Fruit fly (Drosophila melanogaster) whole organism, embryonic: ENCODE measurements around the gene Hs2st.

Experiments used
- ATbp ChIP-seq: fragments of 200-800 bp; sonication (Bioruptor generic); optimal IDR thresholded peaks from 2 replicates; lab custom pipeline; 2017; ENCODE audit warnings: missing biosample characterization, mild to moderate bottlenecking, missing genetic modification characterization, missing genetic modification reagents
- Bteb2 ChIP-seq: fragments of 200-800 bp; sonication (Bioruptor generic); optimal IDR thresholded peaks from 2 replicates; lab custom pipeline; 2016; ENCODE audit warnings: missing biosample characterization, missing genetic modification characterization
- CG10267 ChIP-seq: fragments of 200-800 bp; sonication (Bioruptor generic); optimal IDR thresholded peaks from 2 replicates; lab custom pipeline; 2018; ENCODE audit warnings: missing biosample characterization, mild to moderate bottlenecking, missing genetic modification characterization, moderate library complexity
- CG11093 ChIP-seq: fragments of 200-800 bp; sonication (Bioruptor generic); IDR thresholded peaks from 3 replicates; pipeline ENCODE4 v1.3.6; 2022; ENCODE audit warnings: missing biosample characterization, missing genetic modification characterization
- CG12942 ChIP-seq: fragments of 200-800 bp; sonication (Bioruptor generic); optimal IDR thresholded peaks from 3 replicates; lab custom pipeline; 2016; ENCODE audit warnings: missing biosample characterization, missing genetic modification characterization
- CG15269 ChIP-seq: fragments of 200-800 bp; sonication (Bioruptor generic); optimal IDR thresholded peaks from 2 replicates; lab custom pipeline; 2018; ENCODE audit warnings: missing biosample characterization, mild to moderate bottlenecking, missing genetic modification characterization, moderate library complexity
- CG17802 ChIP-seq: fragments of 200-800 bp; sonication (Bioruptor generic); optimal IDR thresholded peaks from 2 replicates; lab custom pipeline; 2018; ENCODE audit warnings: missing biosample characterization, mild to moderate bottlenecking, missing genetic modification characterization, moderate library complexity
- CG4404 ChIP-seq: fragments of 200-800 bp; sonication (Bioruptor generic); IDR thresholded peaks from 2 replicates; pipeline ENCODE4 v1.3.6; 2022; ENCODE audit warnings: missing biosample characterization, missing genetic modification characterization
- CG4820 ChIP-seq: fragments of 200-800 bp; sonication (Bioruptor generic); optimal IDR thresholded peaks from 3 replicates; lab custom pipeline; 2016; ENCODE audit warnings: missing biosample characterization, missing genetic modification characterization
- CG5245 ChIP-seq: fragments of 200-800 bp; sonication (Bioruptor generic); optimal IDR thresholded peaks from 3 replicates; lab custom pipeline; 2016; ENCODE audit warnings: missing biosample characterization, missing genetic modification characterization
- CG6813 ChIP-seq: fragments of 200-800 bp; sonication (Bioruptor generic); optimal IDR thresholded peaks from 2 replicates; lab custom pipeline; 2017; ENCODE audit warnings: missing biosample characterization, missing genetic modification characterization, mild to moderate bottlenecking, moderate library complexity, missing genetic modification reagents
- Dad ChIP-seq: fragments of 200-800 bp; sonication (Bioruptor generic); optimal IDR thresholded peaks from 3 replicates; lab custom pipeline; 2016; ENCODE audit warnings: missing biosample characterization, missing genetic modification characterization
- Dbx ChIP-seq: fragments of 200-800 bp; sonication (Bioruptor generic); IDR thresholded peaks from 3 replicates; pipeline ENCODE4 v1.3.6; 2022; ENCODE audit warnings: missing biosample characterization, missing genetic modification characterization
- Deaf1 ChIP-seq: fragments of 200-800 bp; optimal IDR thresholded peaks from 3 replicates; lab custom pipeline; 2019; ENCODE audit warnings: missing biosample characterization, mild to moderate bottlenecking, missing genetic modification characterization, moderate library complexity
- E2f2 ChIP-seq: fragments of 200-800 bp; sonication (Bioruptor generic); IDR thresholded peaks from 2 replicates; pipeline ENCODE4 v1.3.6; 2022; ENCODE audit warnings: missing biosample characterization, missing genetic modification characterization
- HLH4C ChIP-seq: fragments of 200-800 bp; sonication (Bioruptor generic); IDR thresholded peaks from 3 replicates; pipeline ENCODE4 v1.3.6; 2022; ENCODE audit warnings: missing biosample characterization, missing genetic modification characterization; ENCODE audit not compliant: partially characterized antibody
- Hmr ChIP-seq: fragments of 200-800 bp; sonication (Bioruptor generic); optimal IDR thresholded peaks from 3 replicates; lab custom pipeline; 2017; ENCODE audit warnings: mild to moderate bottlenecking, missing biosample characterization, missing genetic modification reagents, missing genetic modification characterization
- Hr3 ChIP-seq: fragments of 200-800 bp; sonication (Bioruptor generic); optimal IDR thresholded peaks from 3 replicates; lab custom pipeline; 2016; ENCODE audit warnings: missing biosample characterization, missing genetic modification characterization
- Med ChIP-seq: fragments of 200-800 bp; sonication (Bioruptor generic); peaks from one replicate; lab custom pipeline; 2016; ENCODE audit warnings: missing biosample characterization, missing genetic modification characterization, mild to moderate bottlenecking, inconsistent platforms, moderate library complexity
- NC2α ChIP-seq: fragments of 200-800 bp; sonication (Bioruptor generic); optimal IDR thresholded peaks from 2 replicates; lab custom pipeline; 2016; ENCODE audit warnings: missing biosample characterization, missing genetic modification characterization
- Six4 ChIP-seq: fragments of 200-800 bp; sonication (Bioruptor generic); optimal IDR thresholded peaks from 2 replicates; lab custom pipeline; 2016; ENCODE audit warnings: missing biosample characterization, missing genetic modification characterization
- Spps ChIP-seq: fragments of 200-800 bp; sonication (Bioruptor generic); optimal IDR thresholded peaks from 2 replicates; lab custom pipeline; 2018; ENCODE audit warnings: missing biosample characterization, mild to moderate bottlenecking, missing genetic modification characterization
- Sry-δ ChIP-seq: fragments of 200-800 bp; sonication (Bioruptor generic); optimal IDR thresholded peaks from 2 replicates; lab custom pipeline; 2016; ENCODE audit warnings: missing biosample characterization, missing genetic modification characterization
- Taf1 ChIP-seq: fragments of 200-800 bp; sonication (Bioruptor generic); IDR thresholded peaks from 2 replicates; pipeline ENCODE4 v1.3.6; 2022; ENCODE audit warnings: missing biosample characterization, missing genetic modification characterization
- Tbp ChIP-seq: fragments of >200 bp; optimal IDR thresholded peaks from 2 replicates; lab custom pipeline; 2018; ENCODE audit warnings: missing biosample characterization, missing genetic modification characterization
- Vsx1 ChIP-seq: fragments of 200-800 bp; sonication (Bioruptor generic); optimal IDR thresholded peaks from 2 replicates; lab custom pipeline; 2017; ENCODE audit warnings: missing biosample characterization, mild to moderate bottlenecking, missing genetic modification characterization, missing genetic modification reagents
- ash1 ChIP-seq: fragments of 200-800 bp; sonication (Bioruptor generic); optimal IDR thresholded peaks from 2 replicates; lab custom pipeline; 2018; ENCODE audit warnings: missing biosample characterization, mild to moderate bottlenecking, missing genetic modification characterization
- cato ChIP-seq: fragments of 200-800 bp; sonication (Bioruptor generic); optimal IDR thresholded peaks from 2 replicates; lab custom pipeline; 2016; ENCODE audit warnings: missing biosample characterization, missing genetic modification characterization, borderline replicate concordance
- crc ChIP-seq: fragments of 200-800 bp; sonication (Bioruptor generic); optimal IDR thresholded peaks from 2 replicates; lab custom pipeline; 2016; ENCODE audit warnings: missing biosample characterization, missing genetic modification characterization
- dmrt11E ChIP-seq: fragments of 200-800 bp; sonication (Bioruptor generic); optimal IDR thresholded peaks from 3 replicates; lab custom pipeline; 2018; ENCODE audit warnings: missing biosample characterization, mild to moderate bottlenecking, missing genetic modification characterization, moderate library complexity
- dpn ChIP-seq, 2 experiments: fragments of 200-800 bp; sonication (Bioruptor generic); optimal IDR thresholded peaks; 3 replicates each; lab custom pipeline; 2016; ENCODE audit warnings: missing biosample characterization in 2 of 2, missing genetic modification characterization in 2 of 2
- fd102C ChIP-seq: fragments of 200-800 bp; sonication (Bioruptor generic); optimal IDR thresholded peaks from 2 replicates; lab custom pipeline; 2018; ENCODE audit warnings: missing biosample characterization, mild to moderate bottlenecking, missing genetic modification characterization, moderate library complexity
- fru ChIP-seq: fragments of >200 bp; optimal IDR thresholded peaks from 2 replicates; lab custom pipeline; 2017
- gcm2 ChIP-seq: fragments of 200-800 bp; sonication (Bioruptor generic); optimal IDR thresholded peaks from 2 replicates; lab custom pipeline; 2016; ENCODE audit warnings: missing biosample characterization, missing genetic modification characterization
- insv ChIP-seq, 2 experiments: fragments of 200-800 bp; sonication (Bioruptor generic); optimal IDR thresholded peaks; 3 replicates each; lab custom pipeline; 2016 to 2018; ENCODE audit warnings: missing biosample characterization in 2 of 2, missing genetic modification characterization in 2 of 2
- klu ChIP-seq: fragments of 200-800 bp; sonication (Bioruptor generic); IDR thresholded peaks from 2 replicates; pipeline ENCODE4 v1.3.6; 2022; ENCODE audit warnings: missing biosample characterization, missing genetic modification characterization
- lola ChIP-seq, 3 experiments: fragments of >200 bp in 2 of 3; fragments of 200-800 bp in 1 of 3; sonication (Bioruptor generic) in 1 of 3; optimal IDR thresholded peaks; 2 replicates each; lab custom pipeline; 2017 to 2019; ENCODE audit warnings: missing biosample characterization in 3 of 3, missing genetic modification characterization in 3 of 3, mild to moderate bottlenecking in 1 of 3, moderate library complexity in 1 of 3
- luna ChIP-seq: fragments of 200-800 bp; sonication (Bioruptor generic); optimal IDR thresholded peaks from 2 replicates; lab custom pipeline; 2016; ENCODE audit warnings: missing biosample characterization, missing genetic modification characterization
- mam ChIP-seq: fragments of 200-800 bp; sonication (Bioruptor generic); optimal IDR thresholded peaks from 3 replicates; lab custom pipeline; 2016; ENCODE audit warnings: missing biosample characterization, missing genetic modification characterization
- pan ChIP-seq, 4 experiments: fragments of >200 bp in 3 of 4; fragments of 200-800 bp in 1 of 4; sonication (Bioruptor generic) in 1 of 4; optimal IDR thresholded peaks in 3 of 4; IDR thresholded peaks in 1 of 4; 2 replicates each; pipeline versions ENCODE4 v1.3.6 to Lab custom; 2017 to 2022; ENCODE audit warnings: missing biosample characterization in 2 of 4, missing genetic modification characterization in 2 of 4, mixed read lengths in 1 of 4
- pita ChIP-seq: fragments of 200-800 bp; sonication (Bioruptor generic); optimal IDR thresholded peaks from 2 replicates; lab custom pipeline; 2017; ENCODE audit warnings: missing biosample characterization, mild to moderate bottlenecking, missing genetic modification characterization
- pum ChIP-seq: fragments of 200-800 bp; sonication (Bioruptor generic); optimal IDR thresholded peaks from 2 replicates; lab custom pipeline; 2016; ENCODE audit warnings: missing biosample characterization, missing genetic modification characterization
- ro ChIP-seq: fragments of 200-800 bp; sonication (Bioruptor generic); IDR thresholded peaks from 2 replicates; pipeline ENCODE4 v1.3.6; 2022; ENCODE audit warnings: missing biosample characterization, missing genetic modification characterization
- schlank ChIP-seq: fragments of 200-800 bp; sonication (Bioruptor generic); optimal IDR thresholded peaks from 2 replicates; lab custom pipeline; 2018; ENCODE audit warnings: missing biosample characterization, mild to moderate bottlenecking, missing genetic modification characterization
- tgo ChIP-seq: fragments of 200-800 bp; sonication (Bioruptor generic); IDR thresholded peaks from 3 replicates; pipeline ENCODE4 v1.3.6; 2022; ENCODE audit warnings: missing biosample characterization, missing genetic modification characterization
- twi ChIP-seq: fragments of 200-800 bp; optimal IDR thresholded peaks from 2 replicates; lab custom pipeline; 2019; ENCODE audit warnings: missing biosample characterization, mild to moderate bottlenecking, missing genetic modification characterization, moderate library complexity
- vfl ChIP-seq: fragments of 200-800 bp; sonication (Bioruptor generic); optimal IDR thresholded peaks from 2 replicates; lab custom pipeline; 2016; ENCODE audit warnings: missing biosample characterization, missing genetic modification characterization
- wor ChIP-seq: fragments of 200-800 bp; sonication (Bioruptor generic); IDR thresholded peaks from 2 replicates; pipeline ENCODE4 v1.3.6; 2022; ENCODE audit warnings: missing biosample characterization, missing genetic modification characterization
- zfh1 ChIP-seq: fragments of 200-800 bp; sonication (Bioruptor generic); IDR thresholded peaks from 3 replicates; pipeline ENCODE4 v1.3.6; 2022; ENCODE audit warnings: missing biosample characterization, missing genetic modification characterization

Hs2st gene

DNA sequence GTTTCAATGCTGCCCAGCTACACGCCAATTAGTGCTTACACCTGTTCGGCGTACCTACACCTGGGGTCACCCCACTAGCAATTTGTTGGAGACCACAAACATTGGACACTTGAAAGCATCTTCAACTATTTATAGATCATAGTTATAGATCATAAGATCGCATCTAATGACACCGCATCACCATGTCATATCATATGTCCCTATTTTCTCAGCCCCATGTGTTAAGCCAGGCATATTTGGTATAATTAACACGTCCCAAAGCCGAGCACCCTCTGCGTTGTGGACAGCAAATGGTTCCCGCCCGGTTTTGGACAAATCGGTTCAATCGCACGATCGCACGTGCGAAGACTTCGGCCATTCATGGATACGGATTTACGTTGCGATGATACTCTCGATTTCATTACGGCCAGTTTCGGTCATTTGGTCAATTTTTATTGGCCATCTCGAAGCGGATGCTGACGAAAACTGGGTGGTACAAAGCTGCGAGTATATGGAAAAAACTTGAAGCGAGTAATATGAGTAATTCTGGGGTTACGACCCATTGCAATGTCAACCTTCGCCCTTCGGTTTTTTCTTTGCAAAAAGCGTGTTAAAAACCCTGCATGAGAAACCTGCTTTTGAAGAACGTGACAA is 4.8 kb downstream of the Hs2st start (continued):
- TF ChIP-seq pum (GFP tag; lab: Kevin White, UChicago) (peak; percentile 61), Tbp (no peak), CG5245 (GFP tag; lab: Kevin White, UChicago) (peak; percentile 72), fru (lab: Kevin White, UChicago) (no peak), NC2α (GFP tag; lab: Kevin White, UChicago) (peak; percentile 91), luna (GFP tag; lab: Kevin White, UChicago) (peak; percentile 58), CG15269 (tag; lab: Kevin White, UChicago) (peak; percentile 96), zfh1 (GFP tag; lab: Robert Waterston, UW) (peak; percentile 41; the same call in 2 of the 3 replicates), E2f2 (GFP tag; lab: Robert Waterston, UW) (peak; percentile 78), Bteb2 (GFP tag; lab: Kevin White, UChicago) (peak; percentile 50), CG6813 (peak; percentile 33), Six4 (GFP tag; lab: Kevin White, UChicago) (peak; percentile 64), dmrt11E (peak; percentile 67), Deaf1 (tag; lab: Kevin White, UChicago) (peak; percentile 75), CG4404 (GFP tag; lab: Robert Waterston, UW) (peak; percentile 53; the same call in 1 of the 2 replicates), Dbx (peak; percentile 89), lola (GFP tag; optimal IDR thresholded peaks at IDR 0.05; lab: Kevin White, UChicago) (peak in 1 of 3 experiments; percentile 68), Vsx1 (peak; percentile 67), Hr3 (GFP tag; lab: Kevin White, UChicago) (peak; percentile 67), vfl (GFP tag; lab: Kevin White, UChicago) (peak; percentile 44), CG11093 (GFP tag; lab: Robert Waterston, UW) (peak; percentile 64; the same call in 2 of the 3 replicates), mam (GFP tag; lab: Kevin White, UChicago) (peak; percentile 81), fd102C (no peak), Med (peak; percentile 95), ro (GFP tag; lab: Robert Waterston, UW) (no peak), cato (GFP tag; lab: Kevin White, UChicago) (peak; percentile 32), ash1 (GFP tag; lab: Kevin White, UChicago) (no peak), gcm2 (peak; percentile 57), tgo (GFP tag; lab: Robert Waterston, UW) (peak; percentile 74), Spps (tag; lab: Kevin White, UChicago) (no peak), CG12942 (GFP tag; lab: Kevin White, UChicago) (peak; percentile 59), wor (GFP tag; lab: Robert Waterston, UW) (peak; percentile 88), crc (GFP tag; lab: Kevin White, UChicago) (peak; percentile 73), ATbp (GFP tag; lab: Kevin White, UChicago) (peak; percentile 76), HLH4C (GFP tag; lab: Robert Waterston, UW) (no peak), Taf1 (GFP tag; lab: Robert Waterston, UW) (peak; percentile 30; the same call in 1 of the 2 replicates), twi (peak; percentile 76), CG10267 (tag; lab: Kevin White, UChicago) (peak; percentile 57), CG17802 (tag; lab: Kevin White, UChicago) (peak; percentile 6), schlank (tag; lab: Kevin White, UChicago) (peak; percentile 84), pan (optimal IDR thresholded peaks at IDR 0.05; lab: Kevin White, UChicago) (no peak), pan (GFP tag; optimal IDR thresholded peaks at IDR 0.05 in 1 of 2, IDR thresholded peaks at IDR 0.05 in 1 of 2) (peak in 1 of 2 experiments; percentile 82), pita (GFP tag; lab: Kevin White, UChicago) (no peak), Hmr (GFP tag; lab: Kevin White, UChicago) (peak; percentile 71), Dad (GFP tag; lab: Kevin White, UChicago) (peak; percentile 51), CG4820 (GFP tag; lab: Kevin White, UChicago) (peak; percentile 58), klu (peak; percentile 32; the same call in 1 of the 2 replicates), insv (GFP tag; optimal IDR thresholded peaks at IDR 0.05; lab: Kevin White, UChicago) (peak; percentile 22 to 45), Sry-δ (peak; percentile 9), dpn (GFP tag; optimal IDR thresholded peaks at IDR 0.05; lab: Kevin White, UChicago) (peak; percentile 59 to 79)
